Fruit fly (Drosophila melanogaster) whole organism, prepupa: Measurements from ENCODE around the gene Axn.

Experiments
- CG8632 ChIP-seq: fragments of 200-800 bp; sonication (Bioruptor generic); optimal IDR thresholded peaks from 3 replicates; lab custom pipeline; 2016; ENCODE audit warnings: missing biosample characterization, missing genetic modification characterization
- Ets21C ChIP-seq: fragments of 200-800 bp; sonication (Bioruptor generic); optimal IDR thresholded peaks from 3 replicates; lab custom pipeline; 2016; ENCODE audit warnings: missing biosample characterization, missing genetic modification characterization
- Hr39 ChIP-seq: fragments of 200-800 bp; sonication (Bioruptor generic); optimal IDR thresholded peaks from 2 replicates; lab custom pipeline; 2016; ENCODE audit warnings: missing biosample characterization, missing genetic modification characterization
- Lpt ChIP-seq: fragments of 200-800 bp; sonication (Bioruptor generic); optimal IDR thresholded peaks from 3 replicates; lab custom pipeline; 2016; ENCODE audit warnings: missing biosample characterization, missing genetic modification characterization
- cyc ChIP-seq: fragments of 200-800 bp; sonication (Bioruptor generic); optimal IDR thresholded peaks from 3 replicates; lab custom pipeline; 2016; ENCODE audit warnings: missing biosample characterization, missing genetic modification characterization
- lz ChIP-seq: fragments of 200-800 bp; sonication (Bioruptor generic); optimal IDR thresholded peaks from 3 replicates; lab custom pipeline; 2016; ENCODE audit warnings: missing biosample characterization, missing genetic modification characterization
- pdm3 ChIP-seq: fragments of 200-800 bp; sonication (Bioruptor generic); optimal IDR thresholded peaks from 3 replicates; lab custom pipeline; 2016; ENCODE audit warnings: missing biosample characterization, missing genetic modification characterization
- spab ChIP-seq: fragments of 200-800 bp; sonication (Bioruptor generic); optimal IDR thresholded peaks from 2 replicates; lab custom pipeline; 2017; ENCODE audit warnings: missing biosample characterization, mild to moderate bottlenecking, missing genetic modification characterization, missing genetic modification reagents
- vri ChIP-seq: fragments of 200-800 bp; sonication (Bioruptor generic); optimal IDR thresholded peaks from 3 replicates; lab custom pipeline; 2016; ENCODE audit warnings: missing biosample characterization, mild to moderate bottlenecking, missing genetic modification characterization

DNA sequence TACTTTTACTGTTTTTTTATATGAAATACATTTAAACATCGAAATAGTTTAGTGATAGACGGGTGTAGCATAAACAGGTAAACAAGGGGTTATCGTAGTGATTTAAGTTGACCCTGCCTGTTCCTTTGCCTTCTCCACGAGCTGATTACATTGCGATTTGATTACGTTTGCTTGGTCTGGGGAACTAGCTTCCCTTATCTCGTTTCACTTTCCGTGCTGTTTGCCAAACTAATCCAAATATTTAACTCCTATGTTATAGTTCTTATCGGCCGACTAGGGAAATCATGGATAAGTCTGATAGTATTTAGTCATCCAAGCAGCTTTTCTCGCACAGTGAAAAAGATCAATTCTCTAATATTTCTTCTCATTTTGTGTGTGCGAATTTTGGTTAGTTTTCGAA, 39.3 kb downstream of the Axn start:
- TF ChIP-seq CG8632 (no peak), Ets21C (GFP tag; lab: Kevin White, UChicago) (no peak), Hr39 (GFP tag; lab: Kevin White, UChicago) (no peak), cyc (GFP tag; lab: Kevin White, UChicago) (no peak), lz (no peak), spab (GFP tag; lab: Kevin White, UChicago) (no peak), vri (GFP tag; lab: Kevin White, UChicago) (no peak), Lpt (no peak), pdm3 (GFP tag; lab: Kevin White, UChicago) (no peak)
